Worm (Caenorhabditis elegans) whole organism, late embryonic: ENCODE results near the gene F42G4.7.

Source experiments
- C38D4.7 ChIP-seq: fragments of 200-800 bp; sonication (Bioruptor generic); optimal IDR thresholded peaks from 2 replicates; lab custom pipeline; 2018; ENCODE audit warnings: mild to moderate bottlenecking, missing genetic modification characterization, moderate library complexity, missing compliant biosample characterization
- K02D7.2 ChIP-seq: sonication (generic microtip); optimal IDR thresholded peaks from 2 replicates; lab custom pipeline; 2017; ENCODE audit warnings: mild to moderate bottlenecking, missing genetic modification characterization, missing compliant biosample characterization
- Y22D7AL.16 ChIP-seq: sonication (generic microtip); optimal IDR thresholded peaks from 2 replicates; lab custom pipeline; 2016; ENCODE audit warnings: missing genetic modification characterization, missing compliant biosample characterization
- ahr-1 ChIP-seq: sonication (generic microtip); optimal IDR thresholded peaks from 2 replicates; lab custom pipeline; 2016; ENCODE audit warnings: missing genetic modification characterization, missing compliant biosample characterization
- ama-1 ChIP-seq: fragments of 150-350 bp; optimal IDR thresholded peaks from 2 replicates; lab custom pipeline; 2014
- ceh-14 ChIP-seq: sonication (generic microtip); optimal IDR thresholded peaks from 2 replicates; lab custom pipeline; 2016; ENCODE audit warnings: missing genotype, missing genetic modification characterization, missing compliant biosample characterization
- ceh-2 ChIP-seq: sonication (generic microtip); optimal IDR thresholded peaks from 2 replicates; lab custom pipeline; 2016; ENCODE audit warnings: missing genotype, missing genetic modification characterization, missing compliant biosample characterization
- ceh-31 ChIP-seq: sonication (generic microtip); optimal IDR thresholded peaks from 2 replicates; lab custom pipeline; 2016; ENCODE audit warnings: missing genetic modification characterization, missing compliant biosample characterization
- ceh-45 ChIP-seq: fragments of 200-800 bp; sonication (Bioruptor generic); IDR thresholded peaks from 2 replicates; pipeline ENCODE4 v1.3.6; 2022; ENCODE audit warnings: missing genetic modification reagents, missing genetic modification characterization, missing compliant biosample characterization
- ceh-9 ChIP-seq: sonication (generic microtip); optimal IDR thresholded peaks from 2 replicates; lab custom pipeline; 2016; ENCODE audit warnings: mild to moderate bottlenecking, missing genetic modification characterization, inconsistent platforms, missing compliant biosample characterization
- dve-1 ChIP-seq: sonication (generic microtip); optimal IDR thresholded peaks from 2 replicates; lab custom pipeline; 2017; ENCODE audit warnings: antibody characterized with exemption, mild to moderate bottlenecking, missing genetic modification characterization, missing compliant biosample characterization
- elt-2 ChIP-seq: sonication (generic microtip); optimal IDR thresholded peaks from 2 replicates; lab custom pipeline; 2016; ENCODE audit warnings: missing genetic modification reagents, missing genetic modification characterization, missing compliant biosample characterization
- elt-4 ChIP-seq: sonication (generic microtip); optimal IDR thresholded peaks from 2 replicates; lab custom pipeline; 2016; ENCODE audit warnings: missing genetic modification characterization, missing compliant biosample characterization
- ets-4 ChIP-seq: sonication (generic microtip); optimal IDR thresholded peaks from 2 replicates; lab custom pipeline; 2016; ENCODE audit warnings: missing genetic modification characterization, missing compliant biosample characterization
- hlh-13 ChIP-seq: fragments of 200-800 bp; sonication (Bioruptor generic); optimal IDR thresholded peaks from 2 replicates; lab custom pipeline; 2018; ENCODE audit warnings: mild to moderate bottlenecking, missing genetic modification characterization, missing compliant biosample characterization
- hlh-30 ChIP-seq: sonication (generic microtip); optimal IDR thresholded peaks from 2 replicates; lab custom pipeline; 2017; ENCODE audit warnings: antibody characterized with exemption, missing genetic modification characterization, missing compliant biosample characterization; ENCODE audit not compliant: insufficient read depth
- hlh-6 ChIP-seq: sonication (generic microtip); optimal IDR thresholded peaks from 2 replicates; lab custom pipeline; 2016; ENCODE audit warnings: missing genotype, missing genetic modification characterization, missing compliant biosample characterization
- lin-11 ChIP-seq: fragments of 200-800 bp; sonication (Bioruptor generic); optimal IDR thresholded peaks from 2 replicates; lab custom pipeline; 2018; ENCODE audit warnings: mild to moderate bottlenecking, missing genetic modification characterization, missing compliant biosample characterization
- madf-2 ChIP-seq: sonication (generic microtip); optimal IDR thresholded peaks from 2 replicates; lab custom pipeline; 2017; ENCODE audit warnings: missing genetic modification characterization, missing compliant biosample characterization
- mec-3 ChIP-seq: sonication (generic microtip); optimal IDR thresholded peaks from 2 replicates; lab custom pipeline; 2016; ENCODE audit warnings: borderline replicate concordance, missing genetic modification characterization, missing compliant biosample characterization
- nfya-1 ChIP-seq: sonication (generic microtip); optimal IDR thresholded peaks from 2 replicates; lab custom pipeline; 2017; ENCODE audit warnings: missing genetic modification characterization, mild to moderate bottlenecking, missing compliant biosample characterization, antibody characterized with exemption, moderate library complexity
- nhr-232 ChIP-seq: sonication (generic microtip); optimal IDR thresholded peaks from 2 replicates; lab custom pipeline; 2016; ENCODE audit warnings: missing genetic modification characterization, missing compliant biosample characterization
- npax-4 ChIP-seq: sonication (generic microtip); optimal IDR thresholded peaks from 2 replicates; lab custom pipeline; 2016; ENCODE audit warnings: missing genetic modification characterization, missing compliant biosample characterization
- odd-2 ChIP-seq: sonication (generic microtip); optimal IDR thresholded peaks from 2 replicates; lab custom pipeline; 2017; ENCODE audit warnings: antibody characterized with exemption, mild to moderate bottlenecking, missing genetic modification characterization, missing compliant biosample characterization
- pat-9 ChIP-seq: fragments of 200-800 bp; sonication (Bioruptor generic); optimal IDR thresholded peaks from 2 replicates; lab custom pipeline; 2018; ENCODE audit warnings: mild to moderate bottlenecking, missing genetic modification characterization, moderate library complexity, missing compliant biosample characterization
- pax-1 ChIP-seq: fragments of 150-350 bp; optimal IDR thresholded peaks from 2 replicates; lab custom pipeline; 2014; ENCODE audit warnings: missing biosample characterization, missing genetic modification characterization
- pha-2 ChIP-seq: sonication (generic microtip); optimal IDR thresholded peaks from 2 replicates; lab custom pipeline; 2017; ENCODE audit warnings: mild to moderate bottlenecking, missing genetic modification characterization, missing compliant biosample characterization
- pha-4 ChIP-seq: fragments of 150-350 bp; optimal IDR thresholded peaks from 2 replicates; lab custom pipeline; 2018; ENCODE audit warnings: missing biosample characterization, missing genetic modification reagents, missing genetic modification characterization
- ref-2 ChIP-seq: sonication (generic microtip); optimal IDR thresholded peaks from 2 replicates; lab custom pipeline; 2016; ENCODE audit warnings: missing genetic modification characterization, missing compliant biosample characterization
- sox-2 ChIP-seq: fragments of 200-800 bp; sonication (Bioruptor generic); IDR thresholded peaks from 2 replicates; pipeline ENCODE4 v1.3.6; 2022; ENCODE audit warnings: missing genetic modification reagents, missing genetic modification characterization, missing compliant biosample characterization
- syd-9 ChIP-seq: sonication (generic microtip); optimal IDR thresholded peaks from 2 replicates; lab custom pipeline; 2016; ENCODE audit warnings: mild to moderate bottlenecking, missing genetic modification characterization, moderate library complexity, missing compliant biosample characterization
- unc-42 ChIP-seq: sonication (generic microtip); optimal IDR thresholded peaks from 2 replicates; lab custom pipeline; 2016; ENCODE audit warnings: missing genotype, missing genetic modification characterization, missing compliant biosample characterization
- unc-55 ChIP-seq: sonication (generic microtip); optimal IDR thresholded peaks from 2 replicates; lab custom pipeline; 2017; ENCODE audit warnings: missing biosample characterization, missing genetic modification reagents, missing genetic modification characterization
- zip-5 ChIP-seq: sonication (generic microtip); optimal IDR thresholded peaks from 2 replicates; lab custom pipeline; 2016; ENCODE audit warnings: missing genetic modification characterization, missing compliant biosample characterization
- ztf-16 ChIP-seq: sonication (generic microtip); optimal IDR thresholded peaks from 2 replicates; lab custom pipeline; 2017; ENCODE audit warnings: missing genetic modification characterization, missing compliant biosample characterization

Gene F42G4.7

DNA sequence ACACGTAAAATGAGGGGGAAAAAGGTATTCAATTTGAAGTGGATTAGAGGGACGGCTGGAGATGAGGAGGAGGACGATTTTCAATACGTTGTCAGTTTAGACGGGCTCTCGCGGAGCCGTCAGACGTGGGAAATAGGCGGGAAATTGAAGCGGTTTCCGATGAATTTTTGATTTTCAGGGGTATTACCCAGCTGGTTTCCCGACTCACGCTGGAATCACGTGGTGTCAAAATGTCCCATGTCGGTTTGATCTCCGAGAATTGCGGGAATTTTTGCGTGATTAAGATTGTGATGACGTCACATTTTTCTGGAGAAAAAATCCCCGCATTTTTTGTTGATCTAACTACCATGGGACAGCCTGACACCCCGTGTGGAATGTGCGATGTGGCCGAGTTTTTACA, 34.4 kb downstream of the F42G4.7 start:
- TF ChIP-seq ref-2 (tag; lab: Kevin White, UChicago) (peak; percentile 31), unc-42 (tag; lab: Kevin White, UChicago) (peak; percentile 14), ceh-9 (no peak), nfya-1 (tag; lab: Kevin White, UChicago) (no peak), odd-2 (no peak), ets-4 (tag; lab: Kevin White, UChicago) (no peak), pax-1 (tag; lab: Kevin White, UChicago) (no peak), elt-4 (no peak), ceh-31 (peak; percentile 52), ama-1 (lab: Kevin White, UChicago) (no peak), ceh-14 (tag; lab: Kevin White, UChicago) (peak; percentile 9), hlh-30 (peak; percentile 7)

DNA sequence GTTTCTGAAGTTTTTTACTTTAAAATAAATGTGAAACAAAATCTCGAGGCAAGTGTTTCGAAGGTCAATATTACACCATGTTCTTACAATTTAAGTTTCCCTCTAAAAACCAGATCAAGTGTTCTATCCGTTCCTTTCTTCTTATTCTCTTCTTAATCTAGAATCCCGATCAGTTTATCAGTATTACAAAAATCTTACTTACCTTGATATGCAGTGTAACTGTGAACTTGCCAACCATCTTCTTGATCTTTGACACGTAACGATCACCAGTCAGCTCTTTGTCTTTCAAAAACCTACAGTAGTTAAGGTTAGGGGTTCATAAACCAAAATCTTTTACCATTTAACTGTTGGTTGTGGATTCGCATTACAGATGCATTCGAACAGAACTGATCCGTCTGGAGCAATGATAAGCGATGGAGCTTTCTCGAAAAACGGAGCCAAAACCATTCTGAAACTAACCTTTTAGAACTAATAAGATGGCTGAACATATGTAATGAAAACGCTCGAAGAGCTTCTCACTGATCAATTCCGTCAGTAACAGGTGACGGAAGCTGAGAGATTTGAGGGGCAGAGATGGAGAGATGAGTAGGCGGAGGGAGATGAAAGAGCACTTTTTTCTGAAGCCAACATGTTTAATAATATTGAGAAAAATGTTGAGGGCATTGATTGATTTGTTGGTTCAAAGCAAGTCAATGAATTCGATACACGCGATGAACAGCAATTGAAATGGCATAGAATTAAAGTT, 39.2 kb downstream of the F42G4.7 start, which contains the start of gene oig-2:
Gene oig-2 (minus strand): TSS at position 448 of the 745 bp plus-strand sequence.
- TF ChIP-seq ceh-31 (no peak), K02D7.2 (tag; lab: Kevin White, UChicago) (no peak), unc-55 (GFP tag; lab: Kevin White, UChicago) (peak; percentile 4)

DNA sequence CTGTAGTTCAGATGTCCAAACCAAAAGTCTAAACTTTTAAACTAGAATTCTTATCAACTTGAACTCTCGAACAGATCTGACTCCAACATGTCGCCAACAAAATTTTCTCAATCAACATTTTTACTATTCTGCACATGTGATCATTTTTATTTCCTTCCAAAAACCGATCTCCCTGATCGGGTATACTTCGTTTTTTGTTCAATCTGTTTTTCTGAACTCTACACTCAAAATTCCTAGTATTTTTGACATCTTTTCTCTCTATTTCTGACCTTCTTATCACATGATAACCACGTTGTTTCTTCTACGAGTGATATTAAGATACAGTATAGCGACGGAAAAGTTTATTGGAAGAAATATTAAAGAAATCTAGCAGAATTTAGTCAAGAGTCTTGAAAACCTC, 40.8 kb downstream of the F42G4.7 start:
- no peak for TF ChIP-seq mec-3 (tag; lab: Kevin White, UChicago)
- no peak for TF ChIP-seq dve-1 (tag; lab: Kevin White, UChicago)
- TF ChIP-seq pha-4 (tag; lab: Kevin White, UChicago): no peak
- no peak for TF ChIP-seq nhr-232 (tag; lab: Kevin White, UChicago)
- TF ChIP-seq ets-4 (tag; lab: Kevin White, UChicago): no peak
- no peak for TF ChIP-seq sox-2 (GFP tag; lab: Robert Waterston, UW)
- no peak for TF ChIP-seq npax-4 (tag; lab: Kevin White, UChicago)

DNA sequence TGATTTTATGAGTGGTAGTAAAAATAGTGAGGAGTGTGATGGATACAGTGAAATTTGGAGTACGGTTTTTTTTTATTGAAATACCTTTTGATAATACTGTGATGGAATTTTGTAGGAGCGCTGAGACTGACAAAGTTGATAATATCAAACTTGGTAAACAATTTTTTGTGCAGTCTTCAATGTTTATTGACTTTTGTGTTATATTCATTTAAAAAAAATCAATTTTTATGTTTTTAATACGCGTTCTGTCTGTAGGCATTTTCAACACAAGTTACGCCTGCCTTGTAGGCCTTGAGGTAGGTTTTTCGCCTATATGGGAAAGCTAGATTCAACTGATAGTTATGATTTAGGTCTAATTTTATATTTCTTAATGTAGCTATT, 42.2 kb downstream of the F42G4.7 start:
- TF ChIP-seq pha-2 (tag; lab: Kevin White, UChicago): no peak
- no peak for TF ChIP-seq lin-11
- no peak for TF ChIP-seq zip-5 (tag; lab: Kevin White, UChicago)
- TF ChIP-seq ceh-45 (GFP tag; lab: Robert Waterston, UW): no peak
- no peak for TF ChIP-seq ceh-31
- no peak for TF ChIP-seq syd-9 (tag; lab: Kevin White, UChicago)
- TF ChIP-seq K02D7.2 (tag; lab: Kevin White, UChicago): no peak

DNA sequence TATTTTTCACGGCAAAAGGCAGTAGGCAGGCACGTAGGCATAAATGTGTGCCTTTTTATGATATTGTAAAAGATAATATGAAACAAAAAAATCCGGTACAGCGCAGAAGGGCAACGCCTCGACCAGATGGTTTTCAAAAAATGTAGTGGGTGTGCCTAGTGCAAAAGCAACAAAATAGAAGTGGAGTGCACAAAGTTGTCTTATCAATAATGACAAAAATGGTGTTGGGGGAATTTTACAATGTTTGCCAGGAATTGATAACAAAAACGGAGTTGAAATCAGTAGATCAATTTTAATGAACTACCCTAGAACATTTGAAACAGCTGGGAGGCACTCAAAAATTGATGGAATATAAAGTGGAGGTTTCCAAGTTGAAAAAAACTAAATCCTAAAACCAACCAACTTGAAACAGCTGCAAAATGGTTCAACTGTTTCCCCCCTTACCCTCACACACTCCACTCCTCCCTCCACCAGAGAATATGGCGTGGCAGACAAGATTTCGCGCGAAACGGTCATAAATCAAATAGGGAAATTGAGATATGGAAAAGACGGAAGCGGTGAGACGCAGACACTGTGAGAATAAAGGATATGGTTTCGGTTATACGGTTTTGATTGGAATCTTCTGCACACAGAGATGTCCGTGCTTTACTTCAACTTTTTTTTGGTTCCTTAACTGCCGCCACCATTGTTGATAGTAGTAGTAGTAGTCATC, 42.8 kb downstream of the F42G4.7 start:
- TF ChIP-seq ahr-1 (tag; lab: Kevin White, UChicago) (no peak), lin-11 (no peak), syd-9 (tag; lab: Kevin White, UChicago) (no peak), pat-9 (tag; lab: Kevin White, UChicago) (no peak), hlh-13 (GFP tag; lab: Kevin White, UChicago) (no peak), hlh-6 (tag; lab: Kevin White, UChicago) (no peak), elt-2 (peak; percentile 47), madf-2 (tag; lab: Kevin White, UChicago) (no peak), ceh-31 (no peak), sox-2 (GFP tag; lab: Robert Waterston, UW) (no peak), ceh-2 (tag; lab: Kevin White, UChicago) (no peak), C38D4.7 (GFP tag; lab: Kevin White, UChicago) (no peak), elt-4 (no peak), ztf-16 (tag; lab: Kevin White, UChicago) (no peak), npax-4 (tag; lab: Kevin White, UChicago) (no peak), unc-55 (GFP tag; lab: Kevin White, UChicago) (peak; percentile 80), Y22D7AL.16 (tag; lab: Kevin White, UChicago) (no peak)
- TF ChIP-seq, all 69 proteins: peak for 2
